Fruit fly (Drosophila melanogaster) whole organism: ENCODE data around the gene CG43373.

ENCODE experiments used
- EcR ChIP-seq, 2 experiments: fragments of >200 bp; optimal IDR thresholded peaks; 2 replicates each; lab custom pipeline; 2017; ENCODE audit warnings: missing biosample characterization in 2 of 2, missing genetic modification characterization in 2 of 2, missing genetic modification reagents in 2 of 2
- psq ChIP-seq: fragments of >200 bp; optimal IDR thresholded peaks from 2 replicates; lab custom pipeline; 2017

dm6 chr3L:16587994-16588622 lies 44.9 kb upstream of the CG43373 start:
- TF ChIP-seq EcR (GFP tag; optimal IDR thresholded peaks at IDR 0.05; lab: Kevin White, UChicago) = no peak
- TF ChIP-seq psq (lab: Kevin White, UChicago) = no peak
